Worm (Caenorhabditis elegans) whole organism, L4 larva: ENCODE data around the gene apa-2.

Source experiments
- R02D3.7 ChIP-seq: fragments of 150-350 bp; sonication (generic microtip); optimal IDR thresholded peaks from 3 replicates; lab custom pipeline; 2014; ENCODE audit warnings: missing biosample characterization, missing genetic modification characterization
- T26A8.4 ChIP-seq: fragments of 200-800 bp; sonication (Bioruptor generic); IDR thresholded peaks from 2 replicates; pipeline ENCODE4 v1.3.6; 2022; ENCODE audit warnings: missing genetic modification characterization, missing compliant biosample characterization
- ZK337.2 ChIP-seq: fragments of 200-800 bp; sonication (Bioruptor generic); IDR thresholded peaks from 2 replicates; pipeline ENCODE4 v1.3.6; 2022; ENCODE audit warnings: missing genetic modification reagents, missing genetic modification characterization, missing compliant biosample characterization
- ZK546.5 ChIP-seq, 2 experiments: sonication (generic microtip); optimal IDR thresholded peaks; 2 replicates each; lab custom pipeline; 2017; ENCODE audit warnings: missing biosample characterization in 2 of 2, missing genetic modification characterization in 2 of 2
- aha-1 ChIP-seq: fragments of 150-350 bp; peaks from one replicate; lab custom pipeline; 2014; ENCODE audit warnings: missing biosample characterization, missing genetic modification characterization
- arid-1 ChIP-seq: fragments of 200-800 bp; sonication (Bioruptor generic); conservative IDR thresholded peaks from 2 replicates; pipeline ENCODE4 v1.3.6; 2022; ENCODE audit warnings: missing genetic modification reagents, missing genetic modification characterization, missing compliant biosample characterization
- ceh-44 ChIP-seq: fragments of 200-800 bp; sonication (Bioruptor generic); IDR thresholded peaks from 2 replicates; pipeline ENCODE4 v1.3.6; 2022; ENCODE audit warnings: missing genetic modification reagents, missing genetic modification characterization, missing compliant biosample characterization
- daf-8 ChIP-seq: fragments of 200-800 bp; sonication (Bioruptor generic); IDR thresholded peaks from 2 replicates; pipeline ENCODE4 v1.3.6; 2022; ENCODE audit warnings: missing genetic modification characterization, missing compliant biosample characterization
- dmd-9 ChIP-seq: fragments of 200-800 bp; sonication (Bioruptor generic); IDR thresholded peaks from 2 replicates; pipeline ENCODE4 v1.3.6; 2022; ENCODE audit warnings: missing genetic modification reagents, missing genetic modification characterization, missing compliant biosample characterization
- hif-1 ChIP-seq, 2 experiments: sonication (generic microtip); optimal IDR thresholded peaks; 2 replicates each; lab custom pipeline; 2016 to 2017; ENCODE audit warnings: missing compliant biosample characterization in 2 of 2, missing genetic modification characterization in 2 of 2, missing genetic modification reagents in 2 of 2, missing genotype in 2 of 2, mild to moderate bottlenecking in 1 of 2
- jun-1 ChIP-seq: fragments of 150-350 bp; optimal IDR thresholded peaks from 2 replicates; lab custom pipeline; 2014; ENCODE audit warnings: missing biosample characterization, missing genetic modification reagents, missing genetic modification characterization
- lin-29 ChIP-seq: fragments of 200-800 bp; sonication (Bioruptor generic); IDR thresholded peaks from 2 replicates; pipeline ENCODE4 v1.3.6; 2022; ENCODE audit warnings: missing genetic modification reagents, missing genetic modification characterization, missing compliant biosample characterization
- lin-39 ChIP-seq: fragments of 150-350 bp; optimal IDR thresholded peaks from 2 replicates; lab custom pipeline; 2014; ENCODE audit warnings: missing biosample characterization, missing genetic modification reagents, missing genetic modification characterization
- lsy-2 ChIP-seq, 2 experiments: fragments of 150-350 bp in 1 of 2; sonication (generic microtip) in 1 of 2; optimal IDR thresholded peaks; 2 replicates each; lab custom pipeline; 2014 to 2017; ENCODE audit warnings: missing biosample characterization in 2 of 2, missing genetic modification characterization in 2 of 2
- madf-9 ChIP-seq: fragments of 200-800 bp; sonication (Bioruptor generic); conservative IDR thresholded peaks from 2 replicates; pipeline ENCODE4 v1.3.6; 2022; ENCODE audit warnings: missing genetic modification reagents, missing genetic modification characterization, missing compliant biosample characterization
- nhr-25 ChIP-seq: sonication (generic microtip); optimal IDR thresholded peaks from 2 replicates; lab custom pipeline; 2017; ENCODE audit warnings: missing genetic modification characterization, mild to moderate bottlenecking, missing compliant biosample characterization, antibody characterized with exemption, moderate library complexity, borderline replicate concordance; ENCODE audit not compliant: insufficient read depth
- nhr-6 ChIP-seq: fragments of 150-350 bp; optimal IDR thresholded peaks from 2 replicates; lab custom pipeline; 2014; ENCODE audit warnings: missing biosample characterization, missing genetic modification characterization
- php-3 ChIP-seq: fragments of 200-800 bp; sonication (Bioruptor generic); IDR thresholded peaks from 2 replicates; pipeline ENCODE4 v1.3.6; 2022; ENCODE audit warnings: missing genetic modification reagents, missing genetic modification characterization, missing compliant biosample characterization
- pqm-1 ChIP-seq: sonication (generic microtip); optimal IDR thresholded peaks from 2 replicates; lab custom pipeline; 2017; ENCODE audit warnings: missing biosample characterization, missing genetic modification characterization
- saeg-2 ChIP-seq: fragments of 200-800 bp; sonication (Bioruptor generic); IDR thresholded peaks from 2 replicates; pipeline ENCODE4 v1.3.6; 2022; ENCODE audit warnings: missing genetic modification reagents, missing genetic modification characterization, missing compliant biosample characterization
- tag-97 ChIP-seq: fragments of 200-800 bp; sonication (Bioruptor generic); IDR thresholded peaks from 2 replicates; pipeline ENCODE4 v1.3.6; 2022; ENCODE audit warnings: missing genetic modification characterization, missing compliant biosample characterization
- unc-62 ChIP-seq, 3 experiments: fragments of 150-350 bp in 1 of 3; sonication (generic microtip); optimal IDR thresholded peaks in 2 of 3; peaks in 1 of 3; 1 replicate in 1 of 3; 2 replicates in 2 of 3; lab custom pipeline; 2014 to 2017; ENCODE audit warnings: missing biosample characterization in 3 of 3, missing genetic modification characterization in 3 of 3, missing genetic modification reagents in 3 of 3, missing genotype in 1 of 3
- ztf-11 ChIP-seq: fragments of 150-350 bp; optimal IDR thresholded peaks from 2 replicates; lab custom pipeline; 2014; ENCODE audit warnings: missing biosample characterization, missing genetic modification characterization

The apa-2 gene

ce11 chrX:9387041-9387440, 48.6 kb downstream of the apa-2 start, which contains the start of gene C23F12.4:
C23F12.4 (plus strand) TSS chrX:9387341.
- TF ChIP-seq arid-1 (GFP tag; lab: Robert Waterston, UW) (no peak), php-3 (GFP tag; lab: Robert Waterston, UW) (no peak), nhr-25 (no peak), ztf-11 (tag; lab: Kevin White, UChicago) (no peak), daf-8 (GFP tag; lab: Robert Waterston, UW) (no peak), tag-97 (GFP tag; lab: Robert Waterston, UW) (no peak), T26A8.4 (GFP tag; lab: Robert Waterston, UW) (no peak), lin-29 (no peak), saeg-2 (GFP tag; lab: Robert Waterston, UW) (no peak), ceh-44 (GFP tag; lab: Robert Waterston, UW) (no peak), madf-9 (GFP tag; lab: Robert Waterston, UW) (no peak), pqm-1 (tag; lab: Kevin White, UChicago) (no peak), R02D3.7 (tag; lab: Kevin White, UChicago) (no peak), nhr-6 (tag; lab: Kevin White, UChicago) (no peak), jun-1 (tag; lab: Kevin White, UChicago) (no peak), lsy-2 (tag; optimal IDR thresholded peaks at IDR 0.05; lab: Kevin White, UChicago) (no peak)

ce11 chrX:9388686-9389085, 50.2 kb downstream of the apa-2 start:
- TF ChIP-seq aha-1 (tag; lab: Kevin White, UChicago) (peak; percentile 93), hif-1 (tag; optimal IDR thresholded peaks at IDR 0.05; lab: Kevin White, UChicago) (no peak)
- TF ChIP-seq, all 104 proteins: peak for 1

- TF ChIP-seq ZK546.5 (tag; optimal IDR thresholded peaks at IDR 0.05; lab: Kevin White, UChicago): no peak
- no peak for TF ChIP-seq pqm-1 (tag; lab: Kevin White, UChicago)
- TF ChIP-seq unc-62 (GFP tag; optimal IDR thresholded peaks at IDR 0.05 in 1 of 2; lab: Kevin White, UChicago): no peak
- no peak for TF ChIP-seq unc-62 (tag; optimal IDR thresholded peaks at IDR 0.05; lab: Kevin White, UChicago)
- TF ChIP-seq lin-39 (tag; lab: Kevin White, UChicago): no peak
- TF ChIP-seq dmd-9 (GFP tag; lab: Robert Waterston, UW): no peak
- TF ChIP-seq nhr-6 (tag; lab: Kevin White, UChicago): no peak
- TF ChIP-seq ZK337.2 (GFP tag; lab: Robert Waterston, UW): no peak
Measured at ce11 chrX:9391345-9391744, 52.9 kb downstream of the apa-2 start, which contains the start of gene C23F12.3. C23F12.3 (plus strand) TSS chrX:9391645.
